Worm (Caenorhabditis elegans) whole organism, L2 larva: ENCODE measurements around the gene col-141.

ENCODE experiments used
- R02D3.7 ChIP-seq: fragments of 150-350 bp; optimal IDR thresholded peaks from 2 replicates; lab custom pipeline; 2014; ENCODE audit warnings: missing biosample characterization, missing genetic modification characterization
- aly-2 ChIP-seq: fragments of 150-350 bp; optimal IDR thresholded peaks from 2 replicates; lab custom pipeline; 2014; ENCODE audit warnings: missing biosample characterization, missing genetic modification characterization
- ama-1 ChIP-seq: fragments of 150-350 bp; optimal IDR thresholded peaks from 2 replicates; lab custom pipeline; 2018; ENCODE audit warnings: inconsistent platforms
- blmp-1 ChIP-seq: sonication (generic microtip); optimal IDR thresholded peaks from 2 replicates; lab custom pipeline; 2017; ENCODE audit warnings: missing genetic modification characterization, mild to moderate bottlenecking, missing compliant biosample characterization, antibody characterized with exemption, moderate library complexity; ENCODE audit not compliant: insufficient read depth
- dmd-4 ChIP-seq: sonication (generic microtip); optimal IDR thresholded peaks from 2 replicates; lab custom pipeline; 2017; ENCODE audit warnings: missing biosample characterization, missing genetic modification characterization
- egl-27 ChIP-seq: sonication (generic microtip); optimal IDR thresholded peaks from 3 replicates; lab custom pipeline; 2017; ENCODE audit warnings: missing biosample characterization, missing genetic modification reagents, missing genetic modification characterization
- fos-1 ChIP-seq: fragments of 150-350 bp; optimal IDR thresholded peaks from 2 replicates; lab custom pipeline; 2014; ENCODE audit warnings: missing biosample characterization, missing genetic modification characterization
- lin-11 ChIP-seq: fragments of 150-350 bp; sonication (generic microtip); optimal IDR thresholded peaks from 2 replicates; lab custom pipeline; 2014; ENCODE audit warnings: missing biosample characterization, missing genetic modification characterization, inconsistent platforms, mixed read lengths
- nhr-237 ChIP-seq: fragments of 150-350 bp; optimal IDR thresholded peaks from 2 replicates; lab custom pipeline; 2014; ENCODE audit warnings: missing biosample characterization, missing genetic modification characterization
- nhr-25 ChIP-seq: fragments of 150-350 bp; sonication (generic microtip); optimal IDR thresholded peaks from 3 replicates; lab custom pipeline; 2014; ENCODE audit warnings: missing biosample characterization, missing genetic modification characterization
- skn-1 ChIP-seq: sonication (generic microtip); optimal IDR thresholded peaks from 2 replicates; lab custom pipeline; 2017; ENCODE audit warnings: missing biosample characterization, missing genetic modification characterization
- ztf-1 ChIP-seq: fragments of 200-800 bp; sonication (Bioruptor generic); conservative IDR thresholded peaks from 2 replicates; pipeline ENCODE4 v1.3.6; 2022; ENCODE audit warnings: missing genetic modification characterization, missing compliant biosample characterization

DNA sequence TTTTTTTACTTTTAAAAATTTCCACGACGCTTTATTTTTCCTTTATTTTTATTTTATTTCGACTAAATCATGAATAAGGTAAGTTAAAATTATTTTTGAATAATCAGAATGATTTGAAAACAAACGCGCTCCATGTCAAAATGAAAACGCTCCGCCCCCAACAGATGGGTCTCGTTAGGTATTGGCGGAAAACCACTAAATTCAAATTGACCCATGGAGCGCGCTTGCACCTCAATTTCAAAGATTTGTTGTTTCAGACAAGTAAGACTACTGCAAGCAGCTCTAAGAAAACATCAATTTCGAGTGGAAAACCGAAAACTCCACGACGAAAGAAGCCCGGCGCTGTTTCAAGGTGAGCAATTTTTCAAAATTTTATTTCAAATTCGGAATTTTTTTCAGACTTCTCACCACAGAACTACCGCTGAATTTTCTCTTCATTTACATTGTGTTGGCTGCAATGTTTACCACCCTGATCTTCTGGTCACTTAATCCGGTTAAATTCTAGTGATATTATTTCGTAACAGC lies 41.5 kb upstream of the col-141 start, which contains the start of gene ZC404.2:
- TF ChIP-seq nhr-25 (tag; lab: Kevin White, UChicago) (no peak), blmp-1 (no peak), lin-11 (no peak), ama-1 (lab: Kevin White, UChicago) (no peak), dmd-4 (no peak), nhr-237 (tag; lab: Kevin White, UChicago) (no peak), aly-2 (tag; lab: Kevin White, UChicago) (no peak), ztf-1 (GFP tag; lab: Robert Waterston, UW) (no peak), R02D3.7 (tag; lab: Kevin White, UChicago) (no peak), egl-27 (tag; lab: Kevin White, UChicago) (no peak), skn-1 (tag; lab: Kevin White, UChicago) (no peak), fos-1 (tag; lab: Kevin White, UChicago) (no peak)
